Fruit fly (Drosophila melanogaster): Measurements from ENCODE around the gene HDAC4.
A peak's percentile ranks its signal among the peaks of the same experiment; 100 is the strongest.

The HDAC4 gene

DNA sequence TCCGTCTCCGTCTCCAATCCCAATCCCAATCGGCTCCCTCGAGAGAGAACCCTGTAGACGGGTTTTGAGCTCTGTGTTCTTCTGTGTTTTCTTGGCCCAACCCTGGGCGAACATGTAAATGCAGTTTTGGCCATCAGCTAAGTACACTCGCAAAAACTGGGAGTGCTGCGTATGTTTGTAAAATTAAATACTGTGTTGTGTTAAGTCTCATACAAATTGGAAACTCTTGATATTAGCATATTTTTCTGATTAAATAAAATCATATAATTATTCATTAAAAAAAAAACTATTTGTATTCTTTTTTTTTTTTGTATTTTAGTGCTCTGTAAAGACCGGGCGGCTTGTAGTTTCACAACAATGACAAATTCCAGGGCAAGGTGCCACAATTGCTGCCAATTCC is 39.7 kb downstream of the HDAC4 start (continued):
- no peak for TF ChIP-seq CG32264 (GFP tag; optimal IDR thresholded peaks at IDR 0.05)
- peak; percentile 60 for TF ChIP-seq OdsH (GFP tag; optimal IDR thresholded peaks at IDR 0.05)
- TF ChIP-seq dmrt93B (GFP tag; optimal IDR thresholded peaks at IDR 0.05), result no peak
- peak; percentile 2 for TF ChIP-seq HLH106 (tag; optimal IDR thresholded peaks at IDR 0.05)
- TF ChIP-seq dsf (GFP tag; optimal IDR thresholded peaks at IDR 0.05; ENCODE audit: borderline replicate concordance), result no peak
- no peak for TF ChIP-seq Dfd (GFP tag; optimal IDR thresholded peaks at IDR 0.05)

DNA sequence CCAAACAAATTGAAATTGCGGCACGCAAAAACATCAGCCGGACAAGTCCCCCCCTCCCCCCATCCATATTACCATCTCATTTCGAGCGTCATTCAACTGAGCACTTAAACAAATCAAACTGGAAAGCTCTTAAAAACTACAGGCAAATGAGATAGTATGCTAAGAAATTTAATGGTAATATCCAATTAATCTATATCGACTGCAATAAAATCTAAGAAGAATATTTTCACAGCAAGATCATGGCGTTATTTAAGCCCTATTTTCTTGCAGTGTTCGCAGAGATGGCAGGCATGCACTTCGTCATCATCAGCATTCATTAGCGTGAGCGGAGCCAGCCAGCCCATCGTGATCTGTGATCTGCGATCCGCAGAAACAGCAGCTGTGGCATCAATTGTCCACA is 41.0 kb downstream of the HDAC4 start:
- TF ChIP-seq Sp1 (GFP tag; optimal IDR thresholded peaks at IDR 0.05) (peak; percentile 52), woc (GFP tag; optimal IDR thresholded peaks at IDR 0.05) (peak; percentile 60), dl (GFP tag; optimal IDR thresholded peaks at IDR 0.05; ENCODE audit: insufficient read depth in 1 of 2, partially characterized antibody in 2 of 2) (no peak), tai (GFP tag; optimal IDR thresholded peaks at IDR 0.05) (no peak), dsf (GFP tag; optimal IDR thresholded peaks at IDR 0.05; ENCODE audit: borderline replicate concordance) (no peak), dmrt93B (GFP tag; optimal IDR thresholded peaks at IDR 0.05) (peak; percentile 32), Hr78 (GFP tag; optimal IDR thresholded peaks at IDR 0.05) (no peak), Jra (GFP tag; optimal IDR thresholded peaks at IDR 0.05) (no peak), ey (GFP tag; optimal IDR thresholded peaks at IDR 0.05) (peak; percentile 71), foxo (GFP tag; optimal IDR thresholded peaks at IDR 0.05) (peak in 1 of 2 experiments; percentile 64), sv (GFP tag; optimal IDR thresholded peaks at IDR 0.05) (no peak), rgr (GFP tag; optimal IDR thresholded peaks at IDR 0.05) (peak; percentile 71), Hnf4 (GFP tag; optimal IDR thresholded peaks at IDR 0.05) (peak; percentile 66), usp (GFP tag; optimal IDR thresholded peaks at IDR 0.05) (no peak), CrebA (GFP tag; optimal IDR thresholded peaks at IDR 0.05; ENCODE audit: borderline replicate concordance) (no peak), Mio (GFP tag; optimal IDR thresholded peaks at IDR 0.05) (no peak), lola (GFP tag; optimal IDR thresholded peaks at IDR 0.05) (no peak), fru (GFP tag; optimal IDR thresholded peaks at IDR 0.05) (peak; percentile 74), brk (GFP tag; optimal IDR thresholded peaks at IDR 0.05) (peak; percentile 23), Abd-B (GFP tag; optimal IDR thresholded peaks at IDR 0.05) (no peak), Dfd (GFP tag; optimal IDR thresholded peaks at IDR 0.05) (no peak), GATAd (GFP tag; optimal IDR thresholded peaks at IDR 0.05) (no peak), HLH106 (tag; optimal IDR thresholded peaks at IDR 0.05) (peak; percentile 58), sage (GFP tag; optimal IDR thresholded peaks at IDR 0.05) (no peak), CG32264 (GFP tag; optimal IDR thresholded peaks at IDR 0.05) (peak; percentile 4), OdsH (GFP tag; optimal IDR thresholded peaks at IDR 0.05) (peak; percentile 59), CG9705 (GFP tag; optimal IDR thresholded peaks at IDR 0.05) (no peak), Hr83 (GFP tag; optimal IDR thresholded peaks at IDR 0.05; ENCODE audit: poor library complexity, severe bottlenecking) (no peak), psq (GFP tag; optimal IDR thresholded peaks at IDR 0.05) (peak; percentile 63), Rel (GFP tag; optimal IDR thresholded peaks at IDR 0.05) (no peak), Rel (tag; optimal IDR thresholded peaks at IDR 0.05) (no peak), jim (GFP tag; optimal IDR thresholded peaks at IDR 0.05) (no peak), pan (optimal IDR thresholded peaks at IDR 0.05) (no peak), Dif (GFP tag; optimal IDR thresholded peaks at IDR 0.05; ENCODE audit: partially characterized antibody) (no peak), Vsx2 (GFP tag; optimal IDR thresholded peaks at IDR 0.05; ENCODE audit: partially characterized antibody) (no peak), N (GFP tag; optimal IDR thresholded peaks at IDR 0.05) (no peak), br (GFP tag; optimal IDR thresholded peaks at IDR 0.05) (peak; percentile 65), Myc (optimal IDR thresholded peaks at IDR 0.05) (no peak), h (GFP tag; optimal IDR thresholded peaks at IDR 0.05) (peak; percentile 78)

DNA sequence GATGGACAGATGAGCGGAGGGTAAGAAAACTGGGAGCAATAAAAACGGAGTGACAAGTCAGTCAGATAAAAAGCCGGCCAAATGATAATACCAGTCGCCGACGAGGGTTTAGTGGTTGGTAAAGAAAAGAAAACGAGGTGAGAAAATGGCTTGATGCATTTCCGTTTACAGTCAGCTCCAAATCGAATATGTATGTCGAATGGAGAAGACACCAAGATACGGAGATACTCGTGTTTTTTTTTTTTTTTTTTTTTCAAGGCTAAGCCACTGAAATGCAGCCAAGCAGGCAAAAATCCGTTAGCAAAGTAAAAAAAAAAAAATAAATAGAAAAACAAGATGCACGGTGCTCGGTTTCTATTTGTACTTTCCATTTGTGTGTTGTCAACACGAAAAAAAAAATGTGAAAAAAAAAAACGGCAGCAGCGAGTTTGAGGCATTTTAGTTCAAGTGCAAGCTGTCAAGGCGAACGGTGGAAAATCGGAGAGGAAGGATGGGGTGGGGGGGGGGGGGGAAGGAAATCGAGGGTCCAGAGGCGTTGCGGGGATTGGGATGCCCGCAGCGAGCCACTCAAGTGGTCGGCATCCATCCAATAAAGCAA is 41.6 kb downstream of the HDAC4 start:
- TF ChIP-seq tai (GFP tag; optimal IDR thresholded peaks at IDR 0.05) (no peak), CrebA (GFP tag; optimal IDR thresholded peaks at IDR 0.05; ENCODE audit: borderline replicate concordance) (no peak), Sp1 (GFP tag; optimal IDR thresholded peaks at IDR 0.05) (no peak), Vsx2 (GFP tag; optimal IDR thresholded peaks at IDR 0.05; ENCODE audit: partially characterized antibody) (no peak), Jra (GFP tag; optimal IDR thresholded peaks at IDR 0.05) (no peak), psq (GFP tag; optimal IDR thresholded peaks at IDR 0.05) (no peak), br (GFP tag; optimal IDR thresholded peaks at IDR 0.05) (no peak), Dif (GFP tag; optimal IDR thresholded peaks at IDR 0.05; ENCODE audit: partially characterized antibody) (no peak), lola (GFP tag; optimal IDR thresholded peaks at IDR 0.05) (no peak), OdsH (GFP tag; optimal IDR thresholded peaks at IDR 0.05) (no peak), ey (GFP tag; optimal IDR thresholded peaks at IDR 0.05) (no peak), HLH106 (tag; optimal IDR thresholded peaks at IDR 0.05) (no peak), Abd-B (GFP tag; optimal IDR thresholded peaks at IDR 0.05) (no peak), Rel (GFP tag; optimal IDR thresholded peaks at IDR 0.05) (no peak), Rel (tag; optimal IDR thresholded peaks at IDR 0.05) (no peak)
